Worm (Caenorhabditis elegans) whole organism, L4/young adult: ENCODE results near the gene R05G9.1.
A peak's percentile ranks its signal among the peaks of the same experiment; 100 is the strongest.

Experiments
- W03F9.2 ChIP-seq: fragments of 150-350 bp; optimal IDR thresholded peaks from 2 replicates; lab custom pipeline; 2014; ENCODE audit warnings: missing biosample characterization, missing genetic modification characterization
- dao-5 ChIP-seq: sonication (generic microtip); optimal IDR thresholded peaks from 2 replicates; lab custom pipeline; 2016; ENCODE audit warnings: missing genotype, missing genetic modification characterization, moderate library complexity, missing compliant biosample characterization
- him-1 ChIP-seq: sonication (generic microtip); optimal IDR thresholded peaks from 2 replicates; lab custom pipeline; 2016; ENCODE audit warnings: missing genotype, missing genetic modification reagents, missing genetic modification characterization, missing compliant biosample characterization

R05G9.1 gene

DNA sequence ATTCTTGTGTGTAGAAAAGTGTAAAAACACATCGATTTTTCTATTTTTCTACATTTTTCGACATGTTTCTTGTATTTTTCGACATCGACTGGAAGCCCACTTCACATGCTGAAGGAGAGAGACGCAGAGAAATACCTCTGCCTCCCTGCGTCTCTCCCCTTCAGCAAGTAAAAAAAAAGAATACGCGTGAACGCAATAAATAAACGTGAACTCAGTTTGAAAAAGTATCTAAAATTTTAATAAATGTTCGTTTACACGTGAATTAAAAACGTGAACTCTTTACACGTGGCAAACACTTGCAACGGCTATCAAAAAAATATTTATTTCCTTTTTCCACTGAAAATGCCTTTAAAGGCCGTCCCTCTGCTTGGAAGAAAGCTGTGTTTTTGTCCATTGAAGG lies at the start of gene R05G9.1:
Gene R05G9.1 (plus strand): TSS at position 343 of the 400 bp plus-strand sequence.
- no peak for TF ChIP-seq W03F9.2 (tag; lab: Kevin White, UChicago)
- TF ChIP-seq dao-5, result no peak
- no peak for TF ChIP-seq him-1 (tag; lab: Kevin White, UChicago)

DNA sequence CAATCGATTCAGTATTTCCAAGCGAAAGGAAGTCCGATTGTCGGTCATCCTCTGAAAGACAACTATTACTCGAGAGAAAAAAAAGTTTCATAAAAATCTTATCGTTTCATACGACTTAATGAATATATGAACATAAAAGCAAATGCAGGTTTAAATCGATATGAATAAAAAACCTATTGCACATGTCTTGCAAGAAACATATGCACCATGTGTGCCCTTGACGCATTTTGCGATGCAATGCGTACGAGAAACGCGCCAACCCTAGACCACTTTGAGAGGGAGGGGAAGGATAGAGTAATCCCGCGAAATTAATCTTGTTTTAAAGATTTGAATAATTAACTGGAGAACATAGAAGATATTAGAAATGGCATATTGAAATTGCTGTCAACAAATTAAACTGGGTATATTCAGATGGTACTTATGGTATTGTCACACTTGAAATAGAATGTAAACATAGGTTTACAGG lies 49.6 kb upstream of the R05G9.1 start, which contains the start of gene atg-16.2:
Gene atg-16.2 (minus strand): TSS at position 51 of the 466 bp plus-strand sequence.
- TF ChIP-seq him-1 (tag; lab: Kevin White, UChicago) (no peak), W03F9.2 (tag; lab: Kevin White, UChicago) (peak; percentile 17)

DNA sequence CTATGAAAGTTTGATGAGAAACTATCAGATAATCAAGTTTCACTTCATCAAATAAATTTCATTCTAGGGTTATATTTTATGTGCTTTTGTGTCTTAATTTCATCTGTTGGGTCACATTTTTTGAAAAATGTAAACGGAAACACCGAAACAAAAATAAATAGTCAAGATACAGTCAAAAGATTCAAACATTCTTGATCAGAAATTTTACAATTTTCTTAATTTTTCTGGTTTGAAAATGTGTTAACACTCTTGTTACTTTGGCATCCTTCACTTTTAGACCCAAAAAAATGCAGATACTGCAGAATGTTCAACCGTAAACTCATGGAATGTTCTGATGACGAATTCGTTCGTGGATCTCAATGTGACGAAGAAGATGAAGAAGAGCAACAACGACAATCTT lies 48.3 kb upstream of the R05G9.1 start, which contains the start of gene aptf-1:
Gene aptf-1 (plus strand): TSS at position 301 of the 400 bp plus-strand sequence.
- TF ChIP-seq him-1 (tag; lab: Kevin White, UChicago), result no peak
- TF ChIP-seq dao-5, result no peak
- TF ChIP-seq W03F9.2 (tag; lab: Kevin White, UChicago), result no peak

DNA sequence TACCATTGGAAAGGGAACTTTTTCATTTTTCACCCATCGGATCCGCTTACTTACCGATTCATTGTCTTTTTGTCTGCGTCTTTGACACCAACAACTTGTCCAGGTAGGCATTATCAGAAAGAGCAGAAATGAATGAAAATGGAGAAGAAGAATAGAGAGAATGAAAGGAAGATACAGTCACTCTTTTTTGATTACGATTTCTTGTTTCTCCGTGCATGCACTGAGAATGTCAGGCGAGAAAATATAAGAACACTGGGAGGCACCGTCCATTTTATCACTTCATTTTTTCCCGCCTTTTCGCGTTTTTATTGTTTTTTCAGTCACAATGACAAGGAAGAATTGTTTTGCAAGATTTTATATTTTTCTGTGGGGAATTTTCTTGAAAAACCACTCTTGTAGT lies 33.6 kb upstream of the R05G9.1 start:
- TF ChIP-seq him-1 (tag; lab: Kevin White, UChicago) (no peak), W03F9.2 (tag; lab: Kevin White, UChicago) (no peak), dao-5 (no peak)

DNA sequence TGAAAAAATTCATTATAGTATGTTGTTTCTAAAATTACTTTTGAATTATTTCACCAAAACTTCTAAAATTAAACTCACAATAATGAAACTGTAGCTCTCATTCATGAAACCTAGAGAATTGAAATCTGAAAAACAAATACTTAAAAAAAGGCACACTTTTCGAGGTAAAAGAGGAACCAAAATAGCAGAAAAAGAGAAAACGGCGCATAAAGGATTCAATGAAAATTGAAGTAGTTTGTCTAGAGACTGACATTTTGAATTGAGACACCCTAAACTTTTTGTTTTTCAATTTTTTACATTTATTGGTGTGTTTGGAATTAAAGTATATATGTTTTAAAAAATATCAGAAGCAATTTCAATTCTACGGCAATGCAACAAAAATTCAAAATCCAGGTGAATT lies 32.0 kb upstream of the R05G9.1 start, which contains the start of gene dgk-5:
Gene dgk-5 (minus strand): TSS at position 101 of the 400 bp plus-strand sequence.
- TF ChIP-seq W03F9.2 (tag; lab: Kevin White, UChicago) (no peak), him-1 (tag; lab: Kevin White, UChicago) (no peak), dao-5 (no peak)

DNA sequence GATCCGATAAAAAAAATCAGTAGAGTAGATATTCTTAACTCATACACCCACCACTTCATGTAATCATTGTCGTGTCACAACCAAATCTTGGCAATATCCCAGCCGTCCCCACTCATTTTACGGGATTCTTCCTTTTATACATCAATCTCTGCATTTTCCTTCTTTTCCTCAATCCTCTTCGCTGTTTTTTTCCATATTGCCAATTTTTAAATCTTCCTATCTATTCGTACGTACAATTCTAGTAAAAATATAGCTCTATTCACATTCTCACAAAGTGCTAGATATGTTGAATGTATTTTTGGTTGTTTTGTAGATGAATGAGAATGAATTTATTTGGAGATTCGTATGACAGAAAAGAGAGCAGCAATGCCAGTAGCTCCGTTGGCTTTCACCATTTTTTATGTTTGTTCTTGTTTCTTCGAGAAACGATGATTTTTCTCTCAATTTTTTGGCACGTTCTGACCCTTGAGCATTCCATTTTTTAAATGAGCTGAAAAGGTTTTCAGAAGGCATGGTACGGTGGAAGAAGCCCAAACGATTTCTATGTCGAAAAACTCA lies 27.7 kb upstream of the R05G9.1 start, which contains the start of gene T28D9.16:
Gene T28D9.16 (plus strand): TSS at position 508 of the 558 bp plus-strand sequence.
- TF ChIP-seq W03F9.2 (tag; lab: Kevin White, UChicago) (no peak), him-1 (tag; lab: Kevin White, UChicago) (no peak), dao-5 (no peak)

DNA sequence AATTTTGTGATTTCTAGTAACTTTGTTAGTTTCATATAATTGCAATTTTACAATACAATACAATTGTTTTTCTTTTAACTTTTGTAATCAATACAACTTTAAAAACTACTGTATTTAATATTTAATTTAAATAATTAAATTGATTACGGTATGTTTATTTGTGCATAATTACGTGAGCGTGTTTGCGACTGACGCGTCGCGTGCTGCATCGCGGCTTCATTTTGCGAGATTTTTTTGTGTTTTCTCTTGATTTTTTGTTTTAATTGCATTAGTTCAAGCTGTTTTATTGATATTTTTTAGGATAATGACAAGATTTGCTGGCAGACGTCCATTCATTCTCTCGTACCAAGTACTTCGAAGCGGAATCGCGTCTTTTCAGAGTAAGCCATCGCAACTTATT lies 26.3 kb upstream of the R05G9.1 start, which contains the start of gene T28D9.4:
Gene T28D9.4 (plus strand): TSS at position 301 of the 400 bp plus-strand sequence.
- TF ChIP-seq him-1 (tag; lab: Kevin White, UChicago) (no peak), W03F9.2 (tag; lab: Kevin White, UChicago) (no peak), dao-5 (no peak)

DNA sequence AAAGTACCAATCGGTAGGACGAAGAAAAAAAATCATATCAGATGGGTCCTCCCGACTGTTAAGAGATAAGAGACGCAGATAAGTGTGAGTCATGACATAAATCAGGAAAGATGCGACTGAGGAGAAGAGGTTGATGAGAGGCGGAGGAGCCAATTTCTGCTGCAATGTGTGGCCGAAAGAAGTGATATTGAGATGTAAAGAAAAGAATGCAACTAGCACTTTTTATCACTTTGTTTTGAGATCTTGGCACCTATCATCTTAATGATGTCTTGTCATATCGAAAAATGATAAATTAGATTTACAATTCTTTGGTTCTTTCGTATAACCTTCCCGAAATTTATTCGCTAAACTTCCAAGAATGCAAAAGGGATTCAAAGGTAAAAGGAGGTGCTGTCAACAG lies 20.9 kb upstream of the R05G9.1 start, which contains the start of gene del-10:
Gene del-10 (minus strand): TSS at position 24 of the 400 bp plus-strand sequence.
- TF ChIP-seq W03F9.2 (tag; lab: Kevin White, UChicago), result no peak
- no peak for TF ChIP-seq dao-5

DNA sequence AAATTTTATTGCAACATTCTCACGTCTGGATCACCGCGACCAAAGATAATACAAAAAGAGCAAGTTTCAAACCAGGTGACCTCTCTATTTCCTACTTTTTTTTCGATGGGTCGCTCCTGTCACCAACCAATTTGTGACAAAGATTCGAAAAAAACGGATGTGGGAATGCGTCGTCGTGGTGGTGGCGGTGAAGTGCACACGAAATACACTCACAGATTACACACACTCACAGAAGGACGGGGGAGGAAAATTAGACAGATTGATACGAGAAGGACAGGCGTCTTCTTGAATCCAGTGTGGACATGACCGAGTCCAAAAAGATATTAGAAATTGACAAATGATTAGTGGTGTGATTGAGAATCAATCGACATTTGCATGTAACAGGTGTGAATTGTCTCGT lies 20.2 kb upstream of the R05G9.1 start:
- TF ChIP-seq dao-5 (no peak), W03F9.2 (tag; lab: Kevin White, UChicago) (no peak), him-1 (tag; lab: Kevin White, UChicago) (no peak)

DNA sequence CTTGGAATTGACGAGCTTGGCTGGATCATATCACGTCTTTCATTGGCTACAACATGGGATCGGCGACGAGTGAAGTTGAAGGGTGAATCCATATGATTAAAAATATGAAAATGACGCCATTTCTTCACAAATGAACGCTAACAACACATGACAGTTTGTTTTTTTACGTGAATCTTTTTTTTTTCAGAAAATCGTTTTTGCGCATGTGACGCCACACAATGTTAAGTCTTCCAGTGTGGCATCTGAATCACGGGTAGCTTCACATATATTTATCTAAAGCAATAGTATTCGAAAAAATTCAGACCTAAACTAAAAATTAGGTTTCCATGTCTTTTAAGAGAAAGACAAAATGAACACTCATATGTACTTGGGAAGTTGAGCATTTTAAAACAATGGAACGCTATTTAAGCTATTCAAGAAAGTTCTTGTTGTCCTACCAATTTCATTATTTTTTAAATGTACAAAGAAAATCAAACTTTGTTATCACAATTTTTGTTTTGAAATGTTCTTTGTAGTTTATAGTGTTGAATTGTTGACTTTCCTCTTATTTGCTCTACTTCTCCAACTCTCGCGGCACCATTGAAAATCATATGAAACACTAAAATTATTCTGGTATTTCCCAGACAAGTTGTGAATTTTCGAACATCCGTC lies 18.0 kb upstream of the R05G9.1 start, which contains the start of the genes lido-16 and plpp-1.2:
Gene lido-16 (minus strand): TSS at position 101 of the 651 bp plus-strand sequence.
Gene plpp-1.2 (plus strand): TSS at position 601 of the 651 bp plus-strand sequence.
- TF ChIP-seq W03F9.2 (tag; lab: Kevin White, UChicago), result no peak
- no peak for TF ChIP-seq him-1 (tag; lab: Kevin White, UChicago)
- no peak for TF ChIP-seq dao-5

DNA sequence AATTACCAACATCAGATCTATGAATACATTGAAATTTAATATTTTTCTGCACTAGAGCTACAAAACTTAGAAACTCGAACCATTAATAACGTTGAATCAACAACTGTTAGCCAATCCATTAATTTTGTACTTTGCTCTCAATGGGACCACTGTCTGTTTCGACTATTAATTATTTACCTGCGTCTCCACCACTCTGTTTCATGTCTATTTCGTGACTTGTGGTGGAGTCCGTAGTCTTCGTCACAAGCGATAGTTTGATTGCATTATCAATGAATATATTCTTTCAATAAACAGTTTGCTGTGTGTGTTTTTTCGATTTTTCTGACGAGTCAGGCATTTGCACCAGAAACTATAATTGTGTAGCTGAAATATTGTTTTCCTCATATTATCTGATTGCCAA lies 16.6 kb upstream of the R05G9.1 start:
- TF ChIP-seq him-1 (tag; lab: Kevin White, UChicago), result no peak
- no peak for TF ChIP-seq dao-5
- no peak for TF ChIP-seq W03F9.2 (tag; lab: Kevin White, UChicago)

DNA sequence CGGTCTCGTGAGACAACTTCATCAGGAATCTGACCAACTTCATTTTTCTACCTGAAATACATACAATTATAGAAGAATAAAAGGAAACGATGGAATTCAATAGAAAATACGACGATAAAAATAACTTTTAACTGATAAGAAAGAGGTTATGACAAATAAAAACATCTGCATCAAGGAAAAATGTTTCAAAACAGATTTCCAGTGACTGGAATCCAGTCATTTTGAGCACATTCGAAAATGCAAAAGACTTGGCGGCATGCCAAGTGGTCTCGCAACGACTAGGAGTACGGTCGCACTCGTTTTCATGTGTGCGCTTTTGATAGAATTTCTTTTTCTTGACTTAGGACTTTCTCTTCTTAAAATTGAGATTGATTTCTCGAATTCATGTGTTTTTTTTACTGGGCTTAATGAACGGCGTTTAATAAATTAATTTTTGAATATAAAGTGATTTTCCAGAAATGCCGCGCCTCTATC lies 13.2 kb upstream of the R05G9.1 start, which contains the start of the genes snr-3 and rsp-5:
Gene snr-3 (minus strand): TSS at position 51 of the 474 bp plus-strand sequence.
Gene rsp-5 (plus strand): TSS at position 455 of the 474 bp plus-strand sequence.
- TF ChIP-seq dao-5 (no peak), him-1 (tag; lab: Kevin White, UChicago) (peak; percentile 7), W03F9.2 (tag; lab: Kevin White, UChicago) (peak; percentile 70)

DNA sequence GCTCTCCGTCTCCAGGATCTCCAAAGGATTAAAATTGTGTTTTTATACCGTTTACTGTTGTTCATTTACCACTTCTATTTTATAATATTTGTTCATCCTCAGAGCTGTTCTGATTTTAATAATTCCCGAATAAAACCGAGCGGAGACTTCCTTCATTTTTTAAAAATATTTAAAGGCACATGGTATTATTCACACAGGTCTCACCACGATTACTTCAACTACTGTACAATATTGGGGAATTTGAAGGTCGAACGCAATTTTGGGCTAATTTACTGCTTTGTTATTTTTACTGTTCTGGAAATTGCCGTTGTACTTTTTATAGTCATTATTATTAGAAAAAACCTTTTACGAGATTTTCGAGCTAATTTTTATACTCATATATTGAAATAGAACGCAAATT lies 11.8 kb upstream of the R05G9.1 start:
- TF ChIP-seq him-1 (tag; lab: Kevin White, UChicago), result no peak
